Worm (Caenorhabditis elegans) whole organism, young adult: ENCODE results near the gene epn-1.

Experiments used
- ZK185.1 ChIP-seq: sonication (generic microtip); optimal IDR thresholded peaks from 2 replicates; lab custom pipeline; 2016; ENCODE audit warnings: mild to moderate bottlenecking, missing genetic modification characterization, missing compliant biosample characterization; ENCODE audit not compliant: poor library complexity, severe bottlenecking
- attf-6 ChIP-seq: fragments of 200-800 bp; sonication (Bioruptor generic); IDR thresholded peaks from 2 replicates; pipeline ENCODE4 v1.3.6; 2022; ENCODE audit warnings: missing genetic modification reagents, missing genetic modification characterization, missing compliant biosample characterization
- ceh-58 ChIP-seq: fragments of 200-800 bp; sonication (Bioruptor generic); IDR thresholded peaks from 2 replicates; pipeline ENCODE4 v1.3.6; 2022; ENCODE audit warnings: missing genetic modification characterization, missing compliant biosample characterization
- efl-1 ChIP-seq: fragments of 150-350 bp; optimal IDR thresholded peaks from 2 replicates; lab custom pipeline; 2014; ENCODE audit warnings: missing biosample characterization, missing genetic modification reagents, missing genetic modification characterization
- egl-18 ChIP-seq: fragments of 200-800 bp; sonication (Bioruptor generic); IDR thresholded peaks from 2 replicates; pipeline ENCODE4 v1.3.6; 2022; ENCODE audit warnings: missing genetic modification reagents, missing genetic modification characterization, missing compliant biosample characterization
- hmg-20 ChIP-seq: fragments of 200-800 bp; sonication (Bioruptor generic); IDR thresholded peaks from 2 replicates; pipeline ENCODE4 v1.3.6; 2022; ENCODE audit warnings: missing genetic modification reagents, missing genetic modification characterization, missing compliant biosample characterization
- lin-54 ChIP-seq: fragments of 200-800 bp; sonication (Bioruptor generic); optimal IDR thresholded peaks from 2 replicates; lab custom pipeline; 2018; ENCODE audit warnings: mild to moderate bottlenecking, missing genetic modification characterization, missing compliant biosample characterization
- sea-2 ChIP-seq: fragments of 200-800 bp; sonication (Bioruptor generic); IDR thresholded peaks from 2 replicates; pipeline ENCODE4 v1.3.6; 2022; ENCODE audit warnings: missing genetic modification characterization, missing compliant biosample characterization
- snpc-4 ChIP-seq, 5 experiments: fragments of 150-350 bp in 1 of 5; sonication (generic microtip) in 4 of 5; optimal IDR thresholded peaks; 2 replicates each; lab custom pipeline; 2014 to 2018; ENCODE audit warnings: missing genetic modification characterization in 5 of 5, missing biosample characterization in 3 of 5, antibody characterized with exemption in 2 of 5, mild to moderate bottlenecking in 2 of 5, missing compliant biosample characterization in 2 of 5, missing genotype in 2 of 5, moderate library complexity in 2 of 5, missing genetic modification reagents in 1 of 5
- tbx-9 ChIP-seq: sonication (generic microtip); optimal IDR thresholded peaks from 2 replicates; lab custom pipeline; 2016; ENCODE audit warnings: borderline replicate concordance, missing genetic modification characterization, inconsistent platforms, missing compliant biosample characterization
- ztf-18 ChIP-seq: sonication (generic microtip); optimal IDR thresholded peaks from 2 replicates; lab custom pipeline; 2016; ENCODE audit warnings: missing genotype, mild to moderate bottlenecking, missing genetic modification characterization, missing compliant biosample characterization

DNA sequence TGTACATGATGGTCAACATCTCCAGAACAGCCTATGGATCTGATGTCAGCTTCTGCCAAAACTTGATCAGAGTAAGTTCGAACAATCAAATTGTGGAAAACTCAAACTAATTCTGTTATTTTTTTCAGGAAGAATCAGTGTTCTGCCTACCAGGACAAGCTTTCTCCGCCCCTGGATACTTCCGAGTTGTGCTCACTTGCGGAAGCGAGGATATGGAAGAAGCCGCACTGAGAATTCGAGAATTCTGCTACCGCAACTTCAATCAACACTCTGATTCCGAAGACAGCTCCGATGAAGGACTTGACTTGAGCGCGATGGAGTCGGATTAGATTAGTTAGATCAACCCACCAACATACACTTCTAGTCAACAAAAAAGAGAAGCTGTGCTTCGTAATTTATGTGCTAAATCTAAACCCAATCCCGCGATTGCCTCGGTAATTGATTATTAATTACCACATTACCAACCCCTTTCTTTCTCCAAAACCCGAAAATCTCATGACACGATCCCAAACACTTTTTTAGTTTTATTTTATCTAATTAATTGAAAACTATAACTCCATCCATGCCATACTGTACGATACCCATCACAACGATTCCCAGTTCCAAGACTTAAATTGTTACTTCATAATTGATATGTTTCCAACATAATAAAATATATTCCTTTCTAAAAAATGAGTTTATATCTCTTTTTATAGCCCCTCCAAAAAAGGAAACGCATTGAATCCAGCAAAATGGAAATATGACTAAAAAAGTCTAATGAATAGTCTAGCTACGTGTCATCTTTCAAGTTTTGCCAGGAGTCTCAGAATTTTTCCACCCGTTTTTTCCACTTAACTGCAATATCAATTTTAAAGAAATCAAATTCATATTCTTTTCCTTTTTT lies 25.8 kb downstream of the epn-1 start:
- TF ChIP-seq snpc-4 (GFP tag; optimal IDR thresholded peaks at IDR 0.05; lab: Kevin White, UChicago): no peak
- no peak for TF ChIP-seq snpc-4 (tag; optimal IDR thresholded peaks at IDR 0.05; lab: Kevin White, UChicago)
- TF ChIP-seq ZK185.1 (tag; lab: Kevin White, UChicago): no peak
- TF ChIP-seq sea-2: no peak
- TF ChIP-seq attf-6 (GFP tag; lab: Robert Waterston, UW): no peak
- no peak for TF ChIP-seq ceh-58
- TF ChIP-seq egl-18 (GFP tag; lab: Robert Waterston, UW): no peak
- TF ChIP-seq lin-54 (GFP tag; lab: Kevin White, UChicago): no peak
- no peak for TF ChIP-seq ztf-18 (tag; lab: Kevin White, UChicago)
- TF ChIP-seq efl-1 (GFP tag; lab: Kevin White, UChicago): no peak
- no peak for TF ChIP-seq hmg-20
- TF ChIP-seq tbx-9 (tag; lab: Kevin White, UChicago): no peak
